Fruit fly (Drosophila melanogaster) Kc167 (cell line): Measurements from ENCODE around the gene CG5281.

Experiments used
- h ChIP-seq: fragments of >200 bp; optimal IDR thresholded peaks from 3 replicates; lab custom pipeline; 2018; ENCODE audit warnings: missing external identifiers
- insv ChIP-seq: fragments of >200 bp; optimal IDR thresholded peaks from 3 replicates; lab custom pipeline; 2018; ENCODE audit warnings: missing external identifiers
- psq ChIP-seq: fragments of >200 bp; optimal IDR thresholded peaks from 2 replicates; lab custom pipeline; 2017; ENCODE audit warnings: missing external identifiers

- TF ChIP-seq h = no peak
- TF ChIP-seq insv (lab: Kevin White, UChicago) = no peak
- TF ChIP-seq psq (lab: Kevin White, UChicago) = no peak
Measured at dm6 chr3R:11458022-11458850, 22.6 kb downstream of the CG5281 start.
